Fruit fly (Drosophila melanogaster) whole organism, embryonic: ENCODE measurements around the gene foi.

Experiments used
- Ada2b ChIP-seq: fragments of 200-800 bp; sonication (Bioruptor generic); IDR thresholded peaks from 2 replicates; pipeline ENCODE4 v1.3.6; 2022; ENCODE audit warnings: missing biosample characterization, missing genetic modification characterization
- Asciz ChIP-seq: fragments of 200-800 bp; sonication (Bioruptor generic); optimal IDR thresholded peaks from 2 replicates; lab custom pipeline; 2017; ENCODE audit warnings: missing biosample characterization, mild to moderate bottlenecking, missing genetic modification characterization, missing genetic modification reagents
- Atf-2 ChIP-seq: fragments of 200-800 bp; sonication (Bioruptor generic); optimal IDR thresholded peaks from 2 replicates; lab custom pipeline; 2016; ENCODE audit warnings: missing biosample characterization, missing genetic modification characterization
- BtbVII ChIP-seq: fragments of 200-800 bp; sonication (Bioruptor generic); optimal IDR thresholded peaks from 3 replicates; lab custom pipeline; 2017; ENCODE audit warnings: missing biosample characterization, mild to moderate bottlenecking, missing genetic modification characterization
- Bteb2 ChIP-seq: fragments of 200-800 bp; sonication (Bioruptor generic); optimal IDR thresholded peaks from 2 replicates; lab custom pipeline; 2016; ENCODE audit warnings: missing biosample characterization, missing genetic modification characterization
- C15 ChIP-seq: fragments of 200-800 bp; sonication (Bioruptor generic); IDR thresholded peaks from 3 replicates; pipeline ENCODE4 v1.3.6; 2022; ENCODE audit warnings: missing biosample characterization, missing genetic modification characterization
- CG10431 ChIP-seq: fragments of 200-800 bp; sonication (Bioruptor generic); optimal IDR thresholded peaks from 3 replicates; lab custom pipeline; 2018; ENCODE audit warnings: missing biosample characterization, mild to moderate bottlenecking, missing genetic modification characterization
- CG12299 ChIP-seq: fragments of 200-800 bp; sonication (Bioruptor generic); optimal IDR thresholded peaks from 2 replicates; lab custom pipeline; 2018; ENCODE audit warnings: missing biosample characterization, mild to moderate bottlenecking, missing genetic modification characterization
- CG14965 ChIP-seq: fragments of 200-800 bp; sonication (Bioruptor generic); optimal IDR thresholded peaks from 2 replicates; lab custom pipeline; 2016; ENCODE audit warnings: missing biosample characterization, missing genetic modification characterization, borderline replicate concordance
- CG1602 ChIP-seq: fragments of 200-800 bp; sonication (Bioruptor generic); optimal IDR thresholded peaks from 3 replicates; lab custom pipeline; 2016; ENCODE audit warnings: missing biosample characterization, missing genetic modification characterization
- CG1603 ChIP-seq: fragments of 200-800 bp; sonication (Bioruptor generic); optimal IDR thresholded peaks from 2 replicates; lab custom pipeline; 2019; ENCODE audit warnings: missing biosample characterization, mild to moderate bottlenecking, missing genetic modification characterization, moderate library complexity
- CG18764 ChIP-seq: fragments of 200-800 bp; sonication (Bioruptor generic); optimal IDR thresholded peaks from 3 replicates; lab custom pipeline; 2016; ENCODE audit warnings: missing biosample characterization, missing genetic modification characterization
- CG2712 ChIP-seq: fragments of 200-800 bp; optimal IDR thresholded peaks from 3 replicates; lab custom pipeline; 2019; ENCODE audit warnings: missing biosample characterization, mild to moderate bottlenecking, missing genetic modification characterization, moderate library complexity
- CG31224 ChIP-seq: fragments of 200-800 bp; sonication (Bioruptor generic); IDR thresholded peaks from 2 replicates; pipeline ENCODE4 v1.3.6; 2022; ENCODE audit warnings: missing biosample characterization, missing genetic modification characterization
- CG31365 ChIP-seq: fragments of 200-800 bp; sonication (Bioruptor generic); optimal IDR thresholded peaks from 2 replicates; lab custom pipeline; 2018; ENCODE audit warnings: missing biosample characterization, mild to moderate bottlenecking, missing genetic modification characterization
- CG32532 ChIP-seq: fragments of 200-800 bp; sonication (Bioruptor generic); IDR thresholded peaks from 2 replicates; pipeline ENCODE4 v1.3.6; 2022; ENCODE audit warnings: missing biosample characterization, missing genetic modification characterization
- CG3407 ChIP-seq: fragments of 200-800 bp; sonication (Bioruptor generic); optimal IDR thresholded peaks from 2 replicates; lab custom pipeline; 2018; ENCODE audit warnings: missing biosample characterization, mild to moderate bottlenecking, missing genetic modification characterization
- CG34224 ChIP-seq: fragments of 200-800 bp; sonication (Bioruptor generic); IDR thresholded peaks from 3 replicates; pipeline ENCODE4 v1.3.6; 2022; ENCODE audit warnings: missing biosample characterization, missing genetic modification characterization; ENCODE audit not compliant: partially characterized antibody
- CG34422 ChIP-seq: fragments of 200-800 bp; sonication (Bioruptor generic); IDR thresholded peaks from 3 replicates; pipeline ENCODE4 v1.3.6; 2022; ENCODE audit warnings: missing biosample characterization, missing genetic modification characterization
- CG4282 ChIP-seq: fragments of 200-800 bp; sonication (Bioruptor generic); optimal IDR thresholded peaks from 2 replicates; lab custom pipeline; 2016; ENCODE audit warnings: missing biosample characterization, missing genetic modification characterization
- CG6272 ChIP-seq: fragments of 200-800 bp; sonication (Bioruptor generic); IDR thresholded peaks from 2 replicates; pipeline ENCODE4 v1.3.6; 2022; ENCODE audit warnings: missing biosample characterization, missing genetic modification characterization
- CG6765 ChIP-seq: fragments of 200-800 bp; sonication (Bioruptor generic); optimal IDR thresholded peaks from 3 replicates; lab custom pipeline; 2017; ENCODE audit warnings: missing biosample characterization, mild to moderate bottlenecking, missing genetic modification characterization
- CG7839 ChIP-seq: fragments of 200-800 bp; sonication (Bioruptor generic); optimal IDR thresholded peaks from 3 replicates; lab custom pipeline; 2018; ENCODE audit warnings: missing biosample characterization, mild to moderate bottlenecking, missing genetic modification characterization, moderate library complexity
- Deaf1 ChIP-seq: fragments of 200-800 bp; optimal IDR thresholded peaks from 3 replicates; lab custom pipeline; 2019; ENCODE audit warnings: missing biosample characterization, mild to moderate bottlenecking, missing genetic modification characterization, moderate library complexity
- Dip3 ChIP-seq: fragments of 200-800 bp; sonication (Bioruptor generic); optimal IDR thresholded peaks from 3 replicates; lab custom pipeline; 2016; ENCODE audit warnings: missing biosample characterization, missing genetic modification characterization
- HmgZ ChIP-seq: fragments of 200-800 bp; sonication (Bioruptor generic); optimal IDR thresholded peaks from 2 replicates; lab custom pipeline; 2018; ENCODE audit warnings: missing biosample characterization, mild to moderate bottlenecking, missing genetic modification characterization
- NC2β ChIP-seq: fragments of 200-800 bp; sonication (Bioruptor generic); optimal IDR thresholded peaks from 2 replicates; lab custom pipeline; 2016; ENCODE audit warnings: missing biosample characterization, missing genetic modification characterization
- NK7.1 ChIP-seq: fragments of 200-800 bp; sonication (Bioruptor generic); optimal IDR thresholded peaks from 3 replicates; lab custom pipeline; 2016; ENCODE audit warnings: missing biosample characterization, missing genetic modification characterization
- Oaz ChIP-seq: fragments of 200-800 bp; sonication (Bioruptor generic); IDR thresholded peaks from 2 replicates; pipeline ENCODE4 v1.3.6; 2022; ENCODE audit warnings: missing biosample characterization, missing genetic modification characterization
- Oli ChIP-seq: fragments of 200-800 bp; sonication (Bioruptor generic); optimal IDR thresholded peaks from 2 replicates; lab custom pipeline; 2018; ENCODE audit warnings: missing biosample characterization, mild to moderate bottlenecking, missing genetic modification characterization, moderate library complexity
- Spps ChIP-seq: fragments of 200-800 bp; sonication (Bioruptor generic); optimal IDR thresholded peaks from 2 replicates; lab custom pipeline; 2018; ENCODE audit warnings: missing biosample characterization, mild to moderate bottlenecking, missing genetic modification characterization
- amos ChIP-seq: fragments of 200-800 bp; sonication (Bioruptor generic); IDR thresholded peaks from 2 replicates; pipeline ENCODE4 v1.3.6; 2022; ENCODE audit warnings: missing biosample characterization, missing genetic modification characterization; ENCODE audit not compliant: partially characterized antibody
- crp ChIP-seq, 2 experiments: fragments of 200-800 bp; sonication (Bioruptor generic); optimal IDR thresholded peaks; 2 replicates in 1 of 2; 3 replicates in 1 of 2; lab custom pipeline; 2017; ENCODE audit warnings: missing biosample characterization in 2 of 2, missing genetic modification characterization in 2 of 2, mild to moderate bottlenecking in 1 of 2, moderate library complexity in 1 of 2
- ems ChIP-seq: fragments of 200-800 bp; sonication (Bioruptor generic); optimal IDR thresholded peaks from 3 replicates; lab custom pipeline; 2016; ENCODE audit warnings: missing biosample characterization, missing genetic modification characterization
- fd3F ChIP-seq: fragments of 200-800 bp; sonication (Bioruptor generic); optimal IDR thresholded peaks from 2 replicates; lab custom pipeline; 2018; ENCODE audit warnings: missing biosample characterization, mild to moderate bottlenecking, missing genetic modification characterization, moderate library complexity
- fru ChIP-seq: fragments of >200 bp; optimal IDR thresholded peaks from 2 replicates; lab custom pipeline; 2017
- gcm ChIP-seq: fragments of 200-800 bp; sonication (Bioruptor generic); optimal IDR thresholded peaks from 2 replicates; lab custom pipeline; 2019; ENCODE audit warnings: missing biosample characterization, mild to moderate bottlenecking, missing genetic modification characterization, moderate library complexity
- gro ChIP-seq: fragments of 200-800 bp; sonication (Bioruptor generic); optimal IDR thresholded peaks from 2 replicates; lab custom pipeline; 2016; ENCODE audit warnings: missing biosample characterization, missing genetic modification characterization
- gsb ChIP-seq: fragments of 200-800 bp; sonication (Bioruptor generic); IDR thresholded peaks from 2 replicates; pipeline ENCODE4 v1.3.6; 2022; ENCODE audit warnings: missing biosample characterization, missing genetic modification characterization
- inv ChIP-seq: fragments of 200-800 bp; sonication (Bioruptor generic); IDR thresholded peaks from 2 replicates; pipeline ENCODE4 v1.3.6; 2022; ENCODE audit warnings: missing biosample characterization, missing genetic modification characterization; ENCODE audit not compliant: partially characterized antibody
- jing ChIP-seq: fragments of 200-800 bp; sonication (Bioruptor generic); optimal IDR thresholded peaks from 2 replicates; lab custom pipeline; 2018; ENCODE audit warnings: missing biosample characterization, mild to moderate bottlenecking, missing genetic modification characterization
- jumu ChIP-seq: fragments of 200-800 bp; sonication (Bioruptor generic); optimal IDR thresholded peaks from 3 replicates; lab custom pipeline; 2016; ENCODE audit warnings: missing biosample characterization, missing genetic modification characterization
- lilli ChIP-seq: fragments of 200-800 bp; sonication (Bioruptor generic); optimal IDR thresholded peaks from 3 replicates; lab custom pipeline; 2016; ENCODE audit warnings: missing biosample characterization, missing genetic modification characterization
- schlank ChIP-seq: fragments of 200-800 bp; sonication (Bioruptor generic); optimal IDR thresholded peaks from 2 replicates; lab custom pipeline; 2018; ENCODE audit warnings: missing biosample characterization, mild to moderate bottlenecking, missing genetic modification characterization
- sisA ChIP-seq: fragments of 200-800 bp; sonication (Bioruptor generic); IDR thresholded peaks from 2 replicates; pipeline ENCODE4 v1.3.6; 2022; ENCODE audit warnings: missing biosample characterization, missing genetic modification characterization
- so ChIP-seq: fragments of 200-800 bp; sonication (Bioruptor generic); IDR thresholded peaks from 3 replicates; pipeline ENCODE4 v1.3.6; 2022; ENCODE audit warnings: missing biosample characterization, missing genetic modification characterization
- stwl ChIP-seq: fragments of 200-800 bp; sonication (Bioruptor generic); optimal IDR thresholded peaks from 3 replicates; lab custom pipeline; 2018; ENCODE audit warnings: missing biosample characterization, mild to moderate bottlenecking, missing genetic modification characterization, moderate library complexity
- trem ChIP-seq: fragments of 200-800 bp; optimal IDR thresholded peaks from 3 replicates; lab custom pipeline; 2019; ENCODE audit warnings: missing biosample characterization, mild to moderate bottlenecking, missing genetic modification characterization, moderate library complexity
- unc-4 ChIP-seq: fragments of 200-800 bp; sonication (Bioruptor generic); IDR thresholded peaks from 2 replicates; pipeline ENCODE4 v1.3.6; 2022; ENCODE audit warnings: missing biosample characterization, missing genetic modification characterization; ENCODE audit not compliant: partially characterized antibody
- yki ChIP-seq: fragments of >200 bp; optimal IDR thresholded peaks from 3 replicates; lab custom pipeline; 2018
- zen ChIP-seq: fragments of 200-800 bp; sonication (Bioruptor generic); optimal IDR thresholded peaks from 3 replicates; lab custom pipeline; 2018; ENCODE audit warnings: missing biosample characterization, mild to moderate bottlenecking, missing genetic modification characterization, moderate library complexity

The foi gene

DNA sequence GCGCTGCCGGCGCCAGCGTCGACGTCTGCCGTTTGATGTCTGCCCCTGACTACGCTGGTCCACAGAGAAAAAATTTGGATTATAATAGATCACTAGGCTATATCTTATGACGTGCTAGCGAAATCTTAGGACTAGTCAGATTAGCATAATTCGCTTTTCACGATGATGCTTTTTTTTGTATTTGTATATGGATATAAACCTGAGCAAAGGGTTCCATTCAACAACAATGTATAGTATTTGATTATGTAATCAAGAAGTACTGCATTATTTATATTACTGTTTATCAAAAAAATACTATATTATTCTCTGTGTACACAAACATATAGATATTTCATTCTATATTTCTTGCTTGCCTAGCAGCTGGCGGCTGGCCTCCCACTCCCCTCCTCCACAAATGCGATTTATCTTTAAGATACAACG lies 22.1 kb downstream of the foi start (continued):
- TF ChIP-seq CG18764 (GFP tag; lab: Kevin White, UChicago): peak; percentile 58
- TF ChIP-seq CG3407 (GFP tag; lab: Kevin White, UChicago): peak; percentile 80
- TF ChIP-seq CG1602 (GFP tag; lab: Kevin White, UChicago): peak; percentile 71
- peak; percentile 28 for TF ChIP-seq NK7.1 (GFP tag; lab: Kevin White, UChicago)
- TF ChIP-seq gcm: peak; percentile 82
- TF ChIP-seq CG34224 (GFP tag; lab: Robert Waterston, UW): no peak
- peak; percentile 51 for TF ChIP-seq Spps (tag; lab: Kevin White, UChicago)
- TF ChIP-seq fru: no peak
- peak; percentile 45 for TF ChIP-seq CG4282 (GFP tag; lab: Kevin White, UChicago)
- no peak for TF ChIP-seq Deaf1
- peak; percentile 91 for TF ChIP-seq fd3F (GFP tag; lab: Kevin White, UChicago)
- TF ChIP-seq trem (tag; lab: Kevin White, UChicago): peak; percentile 65
- TF ChIP-seq gsb (GFP tag; lab: Robert Waterston, UW): peak; percentile 70
- peak; percentile 71 for TF ChIP-seq Bteb2 (GFP tag; lab: Kevin White, UChicago)
- TF ChIP-seq lilli: peak; percentile 88
- TF ChIP-seq CG7839: peak; percentile 94
- peak; percentile 44 for TF ChIP-seq NC2β (GFP tag; lab: Kevin White, UChicago)
- TF ChIP-seq crp (GFP tag; optimal IDR thresholded peaks at IDR 0.05; lab: Kevin White, UChicago): peak in 1 of 2 experiments; percentile 50
- TF ChIP-seq inv (GFP tag; lab: Robert Waterston, UW): no peak
- TF ChIP-seq C15 (GFP tag; lab: Robert Waterston, UW): 0 out of 3 replicates have a peak, but pooled peaks have one; percentile 39
- no peak for TF ChIP-seq stwl (tag; lab: Kevin White, UChicago)
- TF ChIP-seq unc-4 (GFP tag; lab: Robert Waterston, UW): no peak
- peak; percentile 90 for TF ChIP-seq CG2712 (tag; lab: Kevin White, UChicago)
- TF ChIP-seq CG14965 (GFP tag; lab: Kevin White, UChicago): no peak
- TF ChIP-seq BtbVII (GFP tag; lab: Kevin White, UChicago): peak; percentile 88
- peak; percentile 54; the same call in 1 of the 2 replicates for TF ChIP-seq Oaz (GFP tag; lab: Robert Waterston, UW)
- TF ChIP-seq sisA (GFP tag; lab: Robert Waterston, UW): peak; percentile 77
- peak; percentile 55 for TF ChIP-seq schlank (tag; lab: Kevin White, UChicago)
- peak; percentile 56 for TF ChIP-seq jumu (GFP tag; lab: Kevin White, UChicago)
- peak; percentile 78 for TF ChIP-seq CG31224 (GFP tag; lab: Robert Waterston, UW)
- TF ChIP-seq yki (lab: Kevin White, UChicago): no peak
- peak; percentile 91 for TF ChIP-seq Oli (tag; lab: Kevin White, UChicago)
- TF ChIP-seq amos (GFP tag; lab: Robert Waterston, UW): no peak
- TF ChIP-seq jing (GFP tag; lab: Kevin White, UChicago): peak; percentile 69
- TF ChIP-seq zen (tag; lab: Kevin White, UChicago): peak; percentile 67
- TF ChIP-seq Asciz (GFP tag; lab: Kevin White, UChicago): peak; percentile 84
- peak; percentile 83 for TF ChIP-seq so (GFP tag; lab: Robert Waterston, UW)
- peak; percentile 52 for TF ChIP-seq CG1603 (tag; lab: Kevin White, UChicago)
- TF ChIP-seq CG31365 (tag; lab: Kevin White, UChicago): peak; percentile 29
- peak; percentile 92 for TF ChIP-seq CG32532 (GFP tag; lab: Robert Waterston, UW)
- TF ChIP-seq Ada2b (GFP tag; lab: Robert Waterston, UW): peak; percentile 60
- peak; percentile 91 for TF ChIP-seq HmgZ (tag; lab: Kevin White, UChicago)
- TF ChIP-seq gro: peak; percentile 81
- peak; percentile 69 for TF ChIP-seq ems (GFP tag; lab: Kevin White, UChicago)
- no peak for TF ChIP-seq CG10431 (GFP tag; lab: Kevin White, UChicago)
- peak; percentile 91 for TF ChIP-seq CG6765 (GFP tag; lab: Kevin White, UChicago)
- peak; percentile 62 for TF ChIP-seq CG6272 (GFP tag; lab: Robert Waterston, UW)
- TF ChIP-seq Dip3 (GFP tag; lab: Kevin White, UChicago): peak; percentile 72
- peak; percentile 69 for TF ChIP-seq Atf-2
- TF ChIP-seq CG12299 (tag; lab: Kevin White, UChicago): peak; percentile 88
- peak; percentile 68; the same call in 2 of the 3 replicates for TF ChIP-seq CG34422 (GFP tag; lab: Robert Waterston, UW)
